Worm (Caenorhabditis elegans) whole organism, young adult: ENCODE measurements around the gene T07A9.15.

ENCODE experiments used
- C06A6.2 ChIP-seq: fragments of 200-800 bp; sonication (Bioruptor generic); conservative IDR thresholded peaks from 2 replicates; pipeline ENCODE4 v1.3.6; 2022; ENCODE audit warnings: missing genetic modification characterization, missing compliant biosample characterization
- F37B4.10 ChIP-seq: fragments of 200-800 bp; sonication (Bioruptor generic); IDR thresholded peaks from 2 replicates; pipeline ENCODE4 v1.3.6; 2022; ENCODE audit warnings: missing genetic modification characterization, missing compliant biosample characterization
- F57C9.4 ChIP-seq: sonication (generic microtip); optimal IDR thresholded peaks from 2 replicates; lab custom pipeline; 2017; ENCODE audit warnings: mild to moderate bottlenecking, missing genetic modification characterization, missing compliant biosample characterization
- K11D2.4 ChIP-seq: fragments of 200-800 bp; sonication (Bioruptor generic); IDR thresholded peaks from 2 replicates; pipeline ENCODE4 v1.3.6; 2022; ENCODE audit warnings: missing genetic modification reagents, missing genetic modification characterization, missing compliant biosample characterization
- K12H6.12 ChIP-seq: fragments of 200-800 bp; sonication (Bioruptor generic); optimal IDR thresholded peaks from 2 replicates; lab custom pipeline; 2018; ENCODE audit warnings: mild to moderate bottlenecking, missing genetic modification characterization, missing compliant biosample characterization
- ama-1 ChIP-seq, 3 experiments: fragments of 150-350 bp in 1 of 3; sonication (generic microtip) in 2 of 3; optimal IDR thresholded peaks; 2 replicates each; lab custom pipeline; 2014 to 2018; ENCODE audit warnings: missing biosample characterization in 2 of 3, missing genetic modification characterization in 2 of 3, missing genetic modification reagents in 2 of 3
- aptf-3 ChIP-seq: fragments of 200-800 bp; sonication (Bioruptor generic); IDR thresholded peaks from 2 replicates; pipeline ENCODE4 v1.3.6; 2022; ENCODE audit warnings: missing genetic modification characterization, missing compliant biosample characterization
- atf-7 ChIP-seq: sonication (generic microtip); optimal IDR thresholded peaks from 2 replicates; lab custom pipeline; 2017; ENCODE audit warnings: mild to moderate bottlenecking, missing genetic modification characterization, missing compliant biosample characterization
- attf-5 ChIP-seq: fragments of 200-800 bp; sonication (Bioruptor generic); optimal IDR thresholded peaks from 2 replicates; lab custom pipeline; 2018; ENCODE audit warnings: mild to moderate bottlenecking, missing genetic modification characterization, missing compliant biosample characterization
- attf-6 ChIP-seq: fragments of 200-800 bp; sonication (Bioruptor generic); IDR thresholded peaks from 2 replicates; pipeline ENCODE4 v1.3.6; 2022; ENCODE audit warnings: missing genetic modification reagents, missing genetic modification characterization, missing compliant biosample characterization
- bed-2 ChIP-seq: fragments of 200-800 bp; sonication (Bioruptor generic); IDR thresholded peaks from 2 replicates; pipeline ENCODE4 v1.3.6; 2022; ENCODE audit warnings: missing genetic modification reagents, missing genetic modification characterization, missing compliant biosample characterization
- cebp-1 ChIP-seq, 2 experiments: fragments of 200-800 bp in 1 of 2; sonication (Bioruptor generic) in 1 of 2; sonication (generic microtip) in 1 of 2; IDR thresholded peaks in 1 of 2; optimal IDR thresholded peaks in 1 of 2; 2 replicates each; pipeline versions ENCODE4 v1.3.6 to Lab custom; 2017 to 2022; ENCODE audit warnings: missing compliant biosample characterization in 2 of 2, missing genetic modification characterization in 2 of 2, mild to moderate bottlenecking in 1 of 2, missing genetic modification reagents in 1 of 2, moderate library complexity in 1 of 2
- ceh-100 ChIP-seq: fragments of 200-800 bp; sonication (Bioruptor generic); IDR thresholded peaks from 2 replicates; pipeline ENCODE4 v1.3.6; 2022; ENCODE audit warnings: missing genetic modification reagents, missing genetic modification characterization, missing compliant biosample characterization
- ceh-58 ChIP-seq: fragments of 200-800 bp; sonication (Bioruptor generic); IDR thresholded peaks from 2 replicates; pipeline ENCODE4 v1.3.6; 2022; ENCODE audit warnings: missing genetic modification characterization, missing compliant biosample characterization
- ceh-79 ChIP-seq: sonication (generic microtip); optimal IDR thresholded peaks from 2 replicates; lab custom pipeline; 2017; ENCODE audit warnings: mild to moderate bottlenecking, missing genetic modification characterization, missing compliant biosample characterization
- dox-1 ChIP-seq: fragments of 200-800 bp; sonication (Bioruptor generic); IDR thresholded peaks from 2 replicates; pipeline ENCODE4 v1.3.6; 2022; ENCODE audit warnings: missing genetic modification reagents, missing genetic modification characterization, missing compliant biosample characterization
- dpl-1 ChIP-seq: fragments of 150-350 bp; optimal IDR thresholded peaks from 2 replicates; lab custom pipeline; 2014; ENCODE audit warnings: missing biosample characterization, missing genetic modification reagents, missing genetic modification characterization
- egrh-3 ChIP-seq: fragments of 200-800 bp; sonication (Bioruptor generic); IDR thresholded peaks from 2 replicates; pipeline ENCODE4 v1.3.6; 2022; ENCODE audit warnings: missing genetic modification reagents, missing genetic modification characterization, missing compliant biosample characterization
- hlh-26 ChIP-seq: fragments of 200-800 bp; sonication (Bioruptor generic); conservative IDR thresholded peaks from 2 replicates; pipeline ENCODE4 v1.3.6; 2022; ENCODE audit warnings: missing genetic modification reagents, missing genetic modification characterization, missing compliant biosample characterization
- hmg-1.2 ChIP-seq: fragments of 200-800 bp; sonication (Bioruptor generic); IDR thresholded peaks from 2 replicates; pipeline ENCODE4 v1.3.6; 2022; ENCODE audit warnings: missing genetic modification reagents, missing genetic modification characterization, missing compliant biosample characterization
- hrde-1 ChIP-seq: sonication (generic microtip); optimal IDR thresholded peaks from 2 replicates; lab custom pipeline; 2016; ENCODE audit warnings: missing genetic modification characterization, mild to moderate bottlenecking, missing compliant biosample characterization, moderate library complexity, missing genotype, missing genetic modification reagents, borderline replicate concordance
- hsf-1 ChIP-seq: fragments of 200-800 bp; sonication (Bioruptor generic); IDR thresholded peaks from 2 replicates; pipeline ENCODE4 v1.3.6; 2022; ENCODE audit warnings: missing genetic modification reagents, missing genetic modification characterization, missing compliant biosample characterization
- lag-1 ChIP-seq: fragments of 200-800 bp; sonication (Bioruptor generic); IDR thresholded peaks from 2 replicates; pipeline ENCODE4 v1.3.6; 2022; ENCODE audit warnings: missing genetic modification reagents, missing genetic modification characterization, missing compliant biosample characterization
- let-607 ChIP-seq, 2 experiments: fragments of 200-800 bp in 1 of 2; sonication (Bioruptor generic) in 1 of 2; sonication (generic microtip) in 1 of 2; optimal IDR thresholded peaks; 2 replicates each; lab custom pipeline; 2016 to 2018; ENCODE audit warnings: mild to moderate bottlenecking in 2 of 2, missing compliant biosample characterization in 2 of 2, missing genetic modification characterization in 2 of 2, moderate library complexity in 2 of 2, missing genotype in 1 of 2
- lin-35 ChIP-seq, 3 experiments: fragments of 150-350 bp in 2 of 3; sonication (generic microtip) in 1 of 3; optimal IDR thresholded peaks; 2 replicates each; lab custom pipeline; 2014 to 2018; ENCODE audit warnings: missing biosample characterization in 3 of 3, missing genetic modification characterization in 3 of 3, missing genetic modification reagents in 3 of 3
- lin-40 ChIP-seq: sonication (generic microtip); optimal IDR thresholded peaks from 2 replicates; lab custom pipeline; 2016; ENCODE audit warnings: missing genetic modification characterization, mild to moderate bottlenecking, missing compliant biosample characterization, missing genotype, missing genetic modification reagents
- lin-54 ChIP-seq: fragments of 200-800 bp; sonication (Bioruptor generic); optimal IDR thresholded peaks from 2 replicates; lab custom pipeline; 2018; ENCODE audit warnings: mild to moderate bottlenecking, missing genetic modification characterization, missing compliant biosample characterization
- madf-10 ChIP-seq: sonication (generic microtip); optimal IDR thresholded peaks from 2 replicates; lab custom pipeline; 2016; ENCODE audit warnings: mild to moderate bottlenecking, missing genetic modification characterization, missing compliant biosample characterization
- madf-6 ChIP-seq: fragments of 200-800 bp; sonication (Bioruptor generic); IDR thresholded peaks from 2 replicates; pipeline ENCODE4 v1.3.6; 2022; ENCODE audit warnings: missing genetic modification reagents, missing genetic modification characterization, missing compliant biosample characterization
- madf-8 ChIP-seq: fragments of 200-800 bp; sonication (Bioruptor generic); conservative IDR thresholded peaks from 2 replicates; pipeline ENCODE4 v1.3.6; 2022; ENCODE audit warnings: missing genetic modification reagents, missing genetic modification characterization, missing compliant biosample characterization
- mcd-1 ChIP-seq: fragments of 200-800 bp; sonication (Bioruptor generic); IDR thresholded peaks from 2 replicates; pipeline ENCODE4 v1.3.6; 2022; ENCODE audit warnings: missing genetic modification reagents, missing genetic modification characterization, missing compliant biosample characterization
- nfyb-1 ChIP-seq: fragments of 200-800 bp; sonication (Bioruptor generic); IDR thresholded peaks from 2 replicates; pipeline ENCODE4 v1.3.6; 2022; ENCODE audit warnings: missing genetic modification reagents, missing genetic modification characterization, missing compliant biosample characterization
- nhr-120 ChIP-seq: fragments of 200-800 bp; sonication (Bioruptor generic); IDR thresholded peaks from 2 replicates; pipeline ENCODE4 v1.3.6; 2022; ENCODE audit warnings: missing genetic modification characterization, missing compliant biosample characterization
- nhr-179 ChIP-seq: sonication (generic microtip); optimal IDR thresholded peaks from 2 replicates; lab custom pipeline; 2016; ENCODE audit warnings: mild to moderate bottlenecking, missing genetic modification characterization, missing compliant biosample characterization
- nhr-80 ChIP-seq: sonication (generic microtip); optimal IDR thresholded peaks from 2 replicates; lab custom pipeline; 2016; ENCODE audit warnings: missing genetic modification characterization, missing compliant biosample characterization
- pbrm-1 ChIP-seq: fragments of 200-800 bp; sonication (Bioruptor generic); IDR thresholded peaks from 2 replicates; pipeline ENCODE4 v1.3.6; 2022; ENCODE audit warnings: missing genetic modification reagents, missing genetic modification characterization, missing compliant biosample characterization
- rcor-1 ChIP-seq: fragments of 200-800 bp; sonication (Bioruptor generic); IDR thresholded peaks from 2 replicates; pipeline ENCODE4 v1.3.6; 2022; ENCODE audit warnings: missing genetic modification reagents, missing genetic modification characterization, missing compliant biosample characterization
- snpc-3.4 ChIP-seq: sonication (generic microtip); optimal IDR thresholded peaks from 2 replicates; lab custom pipeline; 2017; ENCODE audit warnings: missing genetic modification characterization, mild to moderate bottlenecking, missing compliant biosample characterization, antibody characterized with exemption, moderate library complexity, missing genotype, missing genetic modification reagents
- snpc-4 ChIP-seq, 5 experiments: fragments of 150-350 bp in 1 of 5; sonication (generic microtip) in 4 of 5; optimal IDR thresholded peaks; 2 replicates each; lab custom pipeline; 2014 to 2018; ENCODE audit warnings: missing genetic modification characterization in 5 of 5, missing biosample characterization in 3 of 5, antibody characterized with exemption in 2 of 5, mild to moderate bottlenecking in 2 of 5, missing compliant biosample characterization in 2 of 5, missing genotype in 2 of 5, moderate library complexity in 2 of 5, missing genetic modification reagents in 1 of 5
- sptf-2 ChIP-seq: fragments of 200-800 bp; sonication (Bioruptor generic); optimal IDR thresholded peaks from 2 replicates; lab custom pipeline; 2018; ENCODE audit warnings: mild to moderate bottlenecking, missing genetic modification characterization, missing compliant biosample characterization
- xnd-1 ChIP-seq: sonication (generic microtip); optimal IDR thresholded peaks from 2 replicates; lab custom pipeline; 2016; ENCODE audit warnings: missing genotype, missing genetic modification reagents, missing genetic modification characterization, missing compliant biosample characterization

Gene T07A9.15

ce11 chrIV:410420-410891 lies 17.1 kb upstream of the T07A9.15 start, which contains the start of gene T07A9.12:
T07A9.12 (plus strand) TSS chrIV:410867.
- TF ChIP-seq nhr-80 (tag; lab: Kevin White, UChicago) = peak; percentile 45
- TF ChIP-seq snpc-4 (GFP tag; optimal IDR thresholded peaks at IDR 0.05; lab: Kevin White, UChicago) = no peak
- TF ChIP-seq snpc-4 (tag; optimal IDR thresholded peaks at IDR 0.05; lab: Kevin White, UChicago) = peak in 1 of 4 experiments; percentile 34
- TF ChIP-seq mcd-1 (GFP tag; lab: Robert Waterston, UW) = peak; percentile 45
- 0 out of 2 replicates have a peak, but pooled peaks have one; percentile 13 for TF ChIP-seq K11D2.4 (GFP tag; lab: Robert Waterston, UW)
- no peak for TF ChIP-seq snpc-3.4 (tag; lab: Kevin White, UChicago)
- no peak for TF ChIP-seq ama-1 (optimal IDR thresholded peaks at IDR 0.05; lab: Kevin White, UChicago)
- TF ChIP-seq ama-1 (GFP tag; optimal IDR thresholded peaks at IDR 0.05; lab: Kevin White, UChicago) = no peak
- peak; percentile 2 for TF ChIP-seq lin-54 (GFP tag; lab: Kevin White, UChicago)
- TF ChIP-seq ceh-79 = no peak
- no peak for TF ChIP-seq nhr-179 (tag; lab: Kevin White, UChicago)
- no peak for TF ChIP-seq madf-6 (GFP tag; lab: Robert Waterston, UW)
- TF ChIP-seq hlh-26 (GFP tag; lab: Robert Waterston, UW) = no peak
- peak; percentile 72 for TF ChIP-seq lin-40
- TF ChIP-seq nhr-120 = no peak
- no peak for TF ChIP-seq F57C9.4 (tag; lab: Kevin White, UChicago)
- TF ChIP-seq let-607 (tag; optimal IDR thresholded peaks at IDR 0.05; lab: Kevin White, UChicago) = peak in 1 of 2 experiments; percentile 32
- TF ChIP-seq madf-10 (tag; lab: Kevin White, UChicago) = peak; percentile 32
- TF ChIP-seq attf-5 (GFP tag; lab: Kevin White, UChicago) = peak; percentile 83
- peak; percentile 75 for TF ChIP-seq K12H6.12 (tag; lab: Kevin White, UChicago)
- TF ChIP-seq ceh-100 (GFP tag; lab: Robert Waterston, UW) = peak; percentile 90
- no peak for TF ChIP-seq cebp-1 (GFP tag; IDR thresholded peaks at IDR 0.05; lab: Robert Waterston, UW)
- TF ChIP-seq cebp-1 (tag; optimal IDR thresholded peaks at IDR 0.05; lab: Kevin White, UChicago) = peak; percentile 67
- peak; percentile 93 for TF ChIP-seq hmg-1.2
- peak; percentile 21; the same call in 1 of the 2 replicates for TF ChIP-seq egrh-3 (GFP tag; lab: Robert Waterston, UW)
- no peak for TF ChIP-seq dpl-1
- no peak for TF ChIP-seq madf-8 (GFP tag; lab: Robert Waterston, UW)
- peak in 1 of 3 experiments; percentile 39 for TF ChIP-seq lin-35 (GFP tag; optimal IDR thresholded peaks at IDR 0.05; lab: Kevin White, UChicago)

ce11 chrIV:409935-410334 lies 16.6 kb upstream of the T07A9.15 start, which contains the start of gene kgb-1:
kgb-1 (minus strand) TSS chrIV:410035.
- TF ChIP-seq pbrm-1 (GFP tag; lab: Robert Waterston, UW) (no peak), sptf-2 (GFP tag; lab: Kevin White, UChicago) (no peak), mcd-1 (GFP tag; lab: Robert Waterston, UW) (no peak), lag-1 (no peak), nhr-80 (tag; lab: Kevin White, UChicago) (no peak), ama-1 (optimal IDR thresholded peaks at IDR 0.05; lab: Kevin White, UChicago) (no peak), ama-1 (GFP tag; optimal IDR thresholded peaks at IDR 0.05; lab: Kevin White, UChicago) (no peak), F37B4.10 (GFP tag; lab: Robert Waterston, UW) (no peak)
- TF ChIP-seq, all 124 proteins: peak for 0

ce11 chrIV:408892-409291 lies 15.5 kb upstream of the T07A9.15 start:
- no peak for TF ChIP-seq hrde-1
- TF ChIP-seq nhr-80 (tag; lab: Kevin White, UChicago) = peak; percentile 19
- TF ChIP-seq, all 124 proteins: peak for 1

ce11 chrIV:401395-401794 lies 8.0 kb upstream of the T07A9.15 start, which contains the start of gene gpa-4:
gpa-4 (plus strand) TSS chrIV:401695.
- no peak for TF ChIP-seq egrh-3 (GFP tag; lab: Robert Waterston, UW)
- TF ChIP-seq C06A6.2 = no peak
- no peak for TF ChIP-seq hrde-1
- no peak for TF ChIP-seq attf-6
- TF ChIP-seq K12H6.12 (tag; lab: Kevin White, UChicago) = no peak
- no peak for TF ChIP-seq dox-1 (GFP tag; lab: Robert Waterston, UW)
- TF ChIP-seq nhr-179 (tag; lab: Kevin White, UChicago) = no peak
- TF ChIP-seq aptf-3 (GFP tag; lab: Robert Waterston, UW) = no peak
- no peak for TF ChIP-seq xnd-1 (tag; lab: Kevin White, UChicago)
- no peak for TF ChIP-seq rcor-1 (GFP tag; lab: Robert Waterston, UW)
- TF ChIP-seq ceh-58 (GFP tag; lab: Robert Waterston, UW) = no peak
- TF ChIP-seq K11D2.4 (GFP tag; lab: Robert Waterston, UW) = no peak
- TF ChIP-seq bed-2 (GFP tag; lab: Robert Waterston, UW) = no peak
- no peak for TF ChIP-seq nfyb-1
- no peak for TF ChIP-seq hsf-1 (GFP tag; lab: Robert Waterston, UW)
- TF ChIP-seq atf-7 = no peak
